Worm (Caenorhabditis elegans): Measurements from ENCODE around the gene gpa-6.

- TF ChIP-seq ceh-79 (tag; optimal IDR thresholded peaks at IDR 0.05) (no peak), let-607 (tag; optimal IDR thresholded peaks at IDR 0.05) (no peak), K11D2.4 (GFP tag; IDR thresholded peaks at IDR 0.05) (no peak), hmg-20 (GFP tag; IDR thresholded peaks at IDR 0.05) (no peak), Y53G8AR.9 (GFP tag; conservative IDR thresholded peaks at IDR 0.05) (no peak), T07F8.4 (tag; optimal IDR thresholded peaks at IDR 0.05) (no peak), hsf-1 (GFP tag; IDR thresholded peaks at IDR 0.05) (no peak), zfh-2 (GFP tag; conservative IDR thresholded peaks at IDR 0.05) (no peak), him-1 (tag; optimal IDR thresholded peaks at IDR 0.05) (no peak), ztf-6 (GFP tag; IDR thresholded peaks at IDR 0.05) (no peak)
Measured at ce11 chrX:13226614-13227096, 35.6 kb downstream of the gpa-6 start, which contains the start of gene skr-21.
